Worm (Caenorhabditis elegans): ENCODE measurements around the gene fbxa-182.

fbxa-182 gene

ce11 chrII:2403984-2404383 lies 8.6 kb downstream of the fbxa-182 start, which contains the start of gene F16G10.1:
TSS of gene F16G10.1 (plus strand) at chrII:2404284.
- TF ChIP-seq ctbp-1 (GFP tag; IDR thresholded peaks at IDR 0.05) (no peak), unc-62 (GFP tag; optimal IDR thresholded peaks at IDR 0.05 in 1 of 2) (peak in 1 of 2 experiments; percentile 52), unc-62 (tag; optimal IDR thresholded peaks at IDR 0.05) (no peak)

ce11 chrII:2399810-2400209 lies 12.7 kb downstream of the fbxa-182 start:
- peak; percentile 95 for TF ChIP-seq nhr-28 (tag; optimal IDR thresholded peaks at IDR 0.05)
- TF ChIP-seq unc-39 (tag; optimal IDR thresholded peaks at IDR 0.05): no peak
- no peak for TF ChIP-seq Y105C5A.15 (GFP tag; IDR thresholded peaks at IDR 0.05)
- peak; percentile 43 for TF ChIP-seq aha-1 (tag)

- TF ChIP-seq nhr-76 (tag; optimal IDR thresholded peaks at IDR 0.05) (no peak), lir-3 (tag; optimal IDR thresholded peaks at IDR 0.05) (no peak), mdl-1 (tag; optimal IDR thresholded peaks at IDR 0.05) (no peak), skn-1 (tag; optimal IDR thresholded peaks at IDR 0.05) (no peak), arid-1 (GFP tag; conservative IDR thresholded peaks at IDR 0.05) (no peak), gei-8 (GFP tag; optimal IDR thresholded peaks at IDR 0.05) (no peak), mdt-29 (GFP tag; IDR thresholded peaks at IDR 0.05) (no peak), daf-16 (GFP tag; optimal IDR thresholded peaks at IDR 0.05) (no peak), daf-16 (tag; optimal IDR thresholded peaks at IDR 0.05) (no peak), php-3 (GFP tag; IDR thresholded peaks at IDR 0.05) (no peak), mxl-3 (GFP tag; optimal IDR thresholded peaks at IDR 0.05) (no peak), zag-1 (tag; optimal IDR thresholded peaks at IDR 0.05) (no peak), fos-1 (tag; optimal IDR thresholded peaks at IDR 0.05) (no peak), rbr-2 (tag; optimal IDR thresholded peaks at IDR 0.05) (no peak), zip-11 (GFP tag; IDR thresholded peaks at IDR 0.05) (no peak), madf-5 (GFP tag; IDR thresholded peaks at IDR 0.05) (no peak), ctbp-1 (GFP tag; IDR thresholded peaks at IDR 0.05) (no peak), mep-1 (tag; optimal IDR thresholded peaks at IDR 0.05) (no peak), F37D6.2 (tag; optimal IDR thresholded peaks at IDR 0.05) (no peak), ztf-11 (tag; optimal IDR thresholded peaks at IDR 0.05) (no peak)
These were observed 13.7 kb downstream of the fbxa-182 start, which contains the start of gene F16G10.14 for ce11 chrII:2398884-2399283. TSS of gene F16G10.14 (minus strand) at chrII:2398984.

ce11 chrII:2395864-2396263 lies 16.7 kb downstream of the fbxa-182 start, which contains the start of gene F16G10.13:
TSS of gene F16G10.13 (minus strand) at chrII:2395964.
- no peak for TF ChIP-seq cey-2 (tag; optimal IDR thresholded peaks at IDR 0.05; ENCODE audit: borderline replicate concordance, insufficient read depth)
- TF ChIP-seq unc-39 (tag; optimal IDR thresholded peaks at IDR 0.05): no peak
- TF ChIP-seq zip-11 (GFP tag; IDR thresholded peaks at IDR 0.05): no peak
- no peak for TF ChIP-seq nhr-41 (GFP tag; IDR thresholded peaks at IDR 0.05)
- TF ChIP-seq ama-1 (optimal IDR thresholded peaks at IDR 0.05): no peak
- TF ChIP-seq tag-97 (GFP tag; IDR thresholded peaks at IDR 0.05): no peak
- TF ChIP-seq lin-29 (GFP tag; IDR thresholded peaks at IDR 0.05): no peak
- TF ChIP-seq ZK546.5 (tag; optimal IDR thresholded peaks at IDR 0.05): no peak
- TF ChIP-seq hmg-1.1 (GFP tag; IDR thresholded peaks at IDR 0.05): no peak
- no peak for TF ChIP-seq nhr-6 (tag; optimal IDR thresholded peaks at IDR 0.05)
- no peak for TF ChIP-seq pha-4 (GFP tag; IDR thresholded peaks at IDR 0.05)
- no peak for TF ChIP-seq pha-4 (tag; optimal IDR thresholded peaks at IDR 0.05)
- no peak for TF ChIP-seq php-3 (GFP tag; IDR thresholded peaks at IDR 0.05)
- TF ChIP-seq nhr-111 (GFP tag; optimal IDR thresholded peaks at IDR 0.05): no peak
- TF ChIP-seq lsy-2 (tag; optimal IDR thresholded peaks at IDR 0.05): no peak
- TF ChIP-seq zfp-3 (GFP tag; conservative IDR thresholded peaks at IDR 0.05): no peak
- no peak for TF ChIP-seq lin-15B (tag; optimal IDR thresholded peaks at IDR 0.05)
- no peak for TF ChIP-seq nhr-42 (GFP tag; IDR thresholded peaks at IDR 0.05)
- no peak for TF ChIP-seq nhr-48 (tag; optimal IDR thresholded peaks at IDR 0.05)
